Fruit fly (Drosophila melanogaster) whole organism, embryonic: ENCODE data around the gene gammaTub37C.
A peak's percentile ranks its signal among the peaks of the same experiment; 100 is the strongest.

Source experiments
- Ada2b ChIP-seq: fragments of 200-800 bp; sonication (Bioruptor generic); IDR thresholded peaks from 2 replicates; pipeline ENCODE4 v1.3.6; 2022; ENCODE audit warnings: missing biosample characterization, missing genetic modification characterization
- Atf-2 ChIP-seq: fragments of 200-800 bp; sonication (Bioruptor generic); optimal IDR thresholded peaks from 2 replicates; lab custom pipeline; 2016; ENCODE audit warnings: missing biosample characterization, missing genetic modification characterization
- CG10959 ChIP-seq: fragments of 200-800 bp; sonication (Bioruptor generic); IDR thresholded peaks from 2 replicates; pipeline ENCODE4 v1.3.6; 2022; ENCODE audit warnings: missing biosample characterization, missing genetic modification characterization
- CG10979 ChIP-seq: fragments of 200-800 bp; sonication (Bioruptor generic); optimal IDR thresholded peaks from 2 replicates; lab custom pipeline; 2018; ENCODE audit warnings: missing biosample characterization, mild to moderate bottlenecking, missing genetic modification characterization, moderate library complexity
- CG12155 ChIP-seq: fragments of 200-800 bp; sonication (Bioruptor generic); optimal IDR thresholded peaks from 3 replicates; lab custom pipeline; 2016; ENCODE audit warnings: missing biosample characterization, missing genetic modification characterization
- CG14050 ChIP-seq: fragments of 200-800 bp; sonication (Bioruptor generic); IDR thresholded peaks from 3 replicates; pipeline ENCODE4 v1.3.6; 2022; ENCODE audit warnings: missing biosample characterization, missing genetic modification characterization
- CG15479 ChIP-seq: fragments of 200-800 bp; sonication (Bioruptor generic); optimal IDR thresholded peaks from 3 replicates; lab custom pipeline; 2019; ENCODE audit warnings: missing biosample characterization, mild to moderate bottlenecking, missing genetic modification characterization, moderate library complexity
- CG16815 ChIP-seq: fragments of 200-800 bp; sonication (Bioruptor generic); optimal IDR thresholded peaks from 3 replicates; lab custom pipeline; 2017; ENCODE audit warnings: missing biosample characterization, mild to moderate bottlenecking, missing genetic modification characterization
- CG18599 ChIP-seq: fragments of 200-800 bp; sonication (Bioruptor generic); optimal IDR thresholded peaks from 3 replicates; lab custom pipeline; 2017; ENCODE audit warnings: missing biosample characterization, missing genetic modification characterization, mild to moderate bottlenecking, moderate library complexity, missing genetic modification reagents
- CG2129 ChIP-seq: fragments of 200-800 bp; sonication (Bioruptor generic); IDR thresholded peaks from 2 replicates; pipeline ENCODE4 v1.3.6; 2022; ENCODE audit warnings: missing biosample characterization, missing genetic modification characterization; ENCODE audit not compliant: partially characterized antibody
- CG2678 ChIP-seq: fragments of 200-800 bp; sonication (Bioruptor generic); optimal IDR thresholded peaks from 3 replicates; lab custom pipeline; 2019; ENCODE audit warnings: missing biosample characterization, mild to moderate bottlenecking, missing genetic modification characterization, moderate library complexity
- CG2712 ChIP-seq: fragments of 200-800 bp; optimal IDR thresholded peaks from 3 replicates; lab custom pipeline; 2019; ENCODE audit warnings: missing biosample characterization, mild to moderate bottlenecking, missing genetic modification characterization, moderate library complexity
- CG31441 ChIP-seq: fragments of 200-800 bp; sonication (Bioruptor generic); IDR thresholded peaks from 2 replicates; pipeline ENCODE4 v1.3.6; 2022; ENCODE audit warnings: missing biosample characterization, missing genetic modification characterization
- CG33557 ChIP-seq: fragments of 200-800 bp; sonication (Bioruptor generic); optimal IDR thresholded peaks from 2 replicates; lab custom pipeline; 2019; ENCODE audit warnings: missing biosample characterization, mild to moderate bottlenecking, missing genetic modification characterization, moderate library complexity
- CG42726 ChIP-seq: fragments of 200-800 bp; sonication (Bioruptor generic); IDR thresholded peaks from 2 replicates; pipeline ENCODE4 v1.3.6; 2022; ENCODE audit warnings: missing biosample characterization, missing genetic modification characterization; ENCODE audit not compliant: partially characterized antibody
- CG4282 ChIP-seq: fragments of 200-800 bp; sonication (Bioruptor generic); optimal IDR thresholded peaks from 2 replicates; lab custom pipeline; 2016; ENCODE audit warnings: missing biosample characterization, missing genetic modification characterization
- CG6683 ChIP-seq: fragments of 200-800 bp; sonication (Bioruptor generic); optimal IDR thresholded peaks from 2 replicates; lab custom pipeline; 2017; ENCODE audit warnings: missing biosample characterization, mild to moderate bottlenecking, missing genetic modification characterization, missing genetic modification reagents
- CG6854 ChIP-seq: fragments of 200-800 bp; sonication (Bioruptor generic); optimal IDR thresholded peaks from 3 replicates; lab custom pipeline; 2017; ENCODE audit warnings: missing biosample characterization, mild to moderate bottlenecking, missing genetic modification characterization
- CG8478 ChIP-seq: fragments of >200 bp; optimal IDR thresholded peaks from 2 replicates; lab custom pipeline; 2018
- D ChIP-seq, 2 experiments: fragments of 200-800 bp in 1 of 2; fragments of >200 bp in 1 of 2; sonication (Bioruptor generic) in 1 of 2; optimal IDR thresholded peaks; 2 replicates in 1 of 2; 3 replicates in 1 of 2; lab custom pipeline; 2017; ENCODE audit warnings: mild to moderate bottlenecking in 1 of 2, missing biosample characterization in 1 of 2, missing genetic modification characterization in 1 of 2, missing genetic modification reagents in 1 of 2
- E2f2 ChIP-seq: fragments of 200-800 bp; sonication (Bioruptor generic); IDR thresholded peaks from 2 replicates; pipeline ENCODE4 v1.3.6; 2022; ENCODE audit warnings: missing biosample characterization, missing genetic modification characterization
- HHEX ChIP-seq: fragments of 200-800 bp; sonication (Bioruptor generic); optimal IDR thresholded peaks from 3 replicates; lab custom pipeline; 2017; ENCODE audit warnings: missing biosample characterization, mild to moderate bottlenecking, missing genetic modification characterization, missing genetic modification reagents
- Hr3 ChIP-seq: fragments of 200-800 bp; sonication (Bioruptor generic); optimal IDR thresholded peaks from 3 replicates; lab custom pipeline; 2016; ENCODE audit warnings: missing biosample characterization, missing genetic modification characterization
- MESR4 ChIP-seq: fragments of 200-800 bp; sonication (Bioruptor generic); optimal IDR thresholded peaks from 2 replicates; lab custom pipeline; 2018; ENCODE audit warnings: missing biosample characterization, mild to moderate bottlenecking, missing genetic modification characterization, moderate library complexity
- Mad ChIP-seq: fragments of 200-800 bp; sonication (Bioruptor generic); optimal IDR thresholded peaks from 2 replicates; lab custom pipeline; 2016; ENCODE audit warnings: missing biosample characterization, missing genetic modification characterization
- Max ChIP-seq: fragments of 200-800 bp; sonication (Bioruptor generic); optimal IDR thresholded peaks from 2 replicates; lab custom pipeline; 2016; ENCODE audit warnings: missing biosample characterization, mild to moderate bottlenecking, missing genetic modification characterization
- Neu2 ChIP-seq: fragments of 200-800 bp; sonication (Bioruptor generic); optimal IDR thresholded peaks from 3 replicates; lab custom pipeline; 2016; ENCODE audit warnings: missing biosample characterization, missing genetic modification characterization, borderline replicate concordance
- Ravus ChIP-seq: fragments of 200-800 bp; sonication (Bioruptor generic); IDR thresholded peaks from 2 replicates; pipeline ENCODE4 v1.3.6; 2022; ENCODE audit warnings: missing biosample characterization, missing genetic modification characterization
- Spps ChIP-seq: fragments of 200-800 bp; sonication (Bioruptor generic); optimal IDR thresholded peaks from 2 replicates; lab custom pipeline; 2018; ENCODE audit warnings: missing biosample characterization, mild to moderate bottlenecking, missing genetic modification characterization
- Trl ChIP-seq, 3 experiments: fragments of >200 bp in 2 of 3; fragments of 200-800 bp in 1 of 3; sonication (Bioruptor generic) in 1 of 3; optimal IDR thresholded peaks; 2 replicates in 1 of 3; 3 replicates in 2 of 3; lab custom pipeline; 2016 to 2017; ENCODE audit warnings: missing biosample characterization in 1 of 3, missing genetic modification characterization in 1 of 3
- Vsx1 ChIP-seq: fragments of 200-800 bp; sonication (Bioruptor generic); optimal IDR thresholded peaks from 2 replicates; lab custom pipeline; 2017; ENCODE audit warnings: missing biosample characterization, mild to moderate bottlenecking, missing genetic modification characterization, missing genetic modification reagents
- aop ChIP-seq: fragments of 200-800 bp; sonication (Bioruptor generic); IDR thresholded peaks from 2 replicates; pipeline ENCODE4 v1.3.6; 2022; ENCODE audit warnings: missing biosample characterization, missing genetic modification characterization
- caup ChIP-seq: fragments of 200-800 bp; sonication (Bioruptor generic); optimal IDR thresholded peaks from 3 replicates; lab custom pipeline; 2017; ENCODE audit warnings: missing biosample characterization, mild to moderate bottlenecking, missing genetic modification characterization, moderate library complexity; ENCODE audit not compliant: severe bottlenecking
- ci ChIP-seq: fragments of 200-800 bp; sonication (Bioruptor generic); IDR thresholded peaks from 3 replicates; pipeline ENCODE4 v1.3.6; 2022; ENCODE audit warnings: missing biosample characterization, missing genetic modification characterization
- crol ChIP-seq: fragments of 200-800 bp; sonication (Bioruptor generic); IDR thresholded peaks from 2 replicates; pipeline ENCODE4 v1.3.6; 2022; ENCODE audit warnings: missing biosample characterization, missing genetic modification characterization
- dm ChIP-seq: fragments of 200-800 bp; sonication (Bioruptor generic); optimal IDR thresholded peaks from 3 replicates; lab custom pipeline; 2016; ENCODE audit warnings: missing biosample characterization, missing genetic modification characterization
- exex ChIP-seq: fragments of 200-800 bp; sonication (Bioruptor generic); optimal IDR thresholded peaks from 4 replicates; lab custom pipeline; 2018; ENCODE audit warnings: missing biosample characterization, mild to moderate bottlenecking, missing genetic modification characterization, moderate library complexity
- insv ChIP-seq, 2 experiments: fragments of 200-800 bp; sonication (Bioruptor generic); optimal IDR thresholded peaks; 3 replicates each; lab custom pipeline; 2016 to 2018; ENCODE audit warnings: missing biosample characterization in 2 of 2, missing genetic modification characterization in 2 of 2
- jigr1 ChIP-seq: fragments of 200-800 bp; sonication (Bioruptor generic); IDR thresholded peaks from 3 replicates; pipeline ENCODE4 v1.3.6; 2022; ENCODE audit warnings: missing biosample characterization, missing genetic modification characterization
- mirr ChIP-seq: fragments of 200-800 bp; sonication (Bioruptor generic); optimal IDR thresholded peaks from 3 replicates; lab custom pipeline; 2018; ENCODE audit warnings: missing biosample characterization, mild to moderate bottlenecking, missing genetic modification characterization
- pita ChIP-seq: fragments of 200-800 bp; sonication (Bioruptor generic); optimal IDR thresholded peaks from 2 replicates; lab custom pipeline; 2017; ENCODE audit warnings: missing biosample characterization, mild to moderate bottlenecking, missing genetic modification characterization
- pros ChIP-seq: fragments of 200-800 bp; sonication (Bioruptor generic); optimal IDR thresholded peaks from 3 replicates; lab custom pipeline; 2019; ENCODE audit warnings: missing biosample characterization, mild to moderate bottlenecking, missing genetic modification characterization, moderate library complexity
- schlank ChIP-seq: fragments of 200-800 bp; sonication (Bioruptor generic); optimal IDR thresholded peaks from 2 replicates; lab custom pipeline; 2018; ENCODE audit warnings: missing biosample characterization, mild to moderate bottlenecking, missing genetic modification characterization
- sug ChIP-seq: fragments of 200-800 bp; optimal IDR thresholded peaks from 2 replicates; lab custom pipeline; 2019; ENCODE audit warnings: missing biosample characterization, mild to moderate bottlenecking, missing genetic modification characterization, moderate library complexity
- tap ChIP-seq: fragments of 200-800 bp; optimal IDR thresholded peaks from 3 replicates; lab custom pipeline; 2019; ENCODE audit warnings: missing biosample characterization, mild to moderate bottlenecking, missing genetic modification characterization, moderate library complexity
- tna ChIP-seq: fragments of 200-800 bp; sonication (Bioruptor generic); IDR thresholded peaks from 2 replicates; pipeline ENCODE4 v1.3.6; 2022; ENCODE audit warnings: missing biosample characterization, missing genetic modification characterization; ENCODE audit not compliant: partially characterized antibody
- twi ChIP-seq: fragments of 200-800 bp; optimal IDR thresholded peaks from 2 replicates; lab custom pipeline; 2019; ENCODE audit warnings: missing biosample characterization, mild to moderate bottlenecking, missing genetic modification characterization, moderate library complexity
- zen ChIP-seq: fragments of 200-800 bp; sonication (Bioruptor generic); optimal IDR thresholded peaks from 3 replicates; lab custom pipeline; 2018; ENCODE audit warnings: missing biosample characterization, mild to moderate bottlenecking, missing genetic modification characterization, moderate library complexity
- zen2 ChIP-seq: fragments of 200-800 bp; sonication (Bioruptor generic); IDR thresholded peaks from 3 replicates; pipeline ENCODE4 v1.3.6; 2022; ENCODE audit warnings: missing biosample characterization, missing genetic modification characterization; ENCODE audit not compliant: partially characterized antibody

Gene gammaTub37C

DNA sequence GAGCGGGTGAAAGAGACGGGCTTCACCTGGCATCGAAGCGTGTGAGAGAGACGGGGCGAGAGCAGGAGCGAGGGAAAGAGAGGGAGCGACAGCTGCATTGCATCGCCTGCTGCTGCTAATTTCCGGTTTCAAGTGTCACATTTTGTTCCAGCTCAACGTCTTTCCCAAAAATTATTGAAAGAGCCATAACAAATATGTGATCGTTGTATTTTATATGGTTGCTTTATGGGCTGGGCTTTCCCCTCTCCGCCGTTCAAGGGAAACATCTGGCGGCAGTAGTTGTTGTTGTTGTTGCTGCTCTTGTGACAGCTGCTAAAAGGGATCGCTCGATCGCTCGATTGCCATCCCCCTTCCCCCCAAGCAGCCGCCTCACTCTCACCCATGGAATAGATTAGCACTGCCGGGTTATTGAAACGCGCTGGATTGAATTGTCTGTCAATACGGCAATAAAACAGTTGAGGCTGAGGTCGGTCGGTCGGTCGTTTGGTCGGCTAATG, 30.6 kb downstream of the gammaTub37C start (continued):
- no peak for TF ChIP-seq CG14050 (GFP tag; lab: Robert Waterston, UW)
- no peak for TF ChIP-seq HHEX (GFP tag; lab: Kevin White, UChicago)
- TF ChIP-seq pita (GFP tag; lab: Kevin White, UChicago) = no peak
- TF ChIP-seq CG10979 (tag; lab: Kevin White, UChicago) = no peak
- no peak for TF ChIP-seq tap (tag; lab: Kevin White, UChicago)
- TF ChIP-seq exex (tag; lab: Kevin White, UChicago) = no peak
- TF ChIP-seq Spps (tag; lab: Kevin White, UChicago) = no peak
- TF ChIP-seq Trl (optimal IDR thresholded peaks at IDR 0.05; lab: Kevin White, UChicago) = peak in 1 of 2 experiments; percentile 22
- TF ChIP-seq Trl (GFP tag; optimal IDR thresholded peaks at IDR 0.05; lab: Kevin White, UChicago) = no peak
- TF ChIP-seq CG16815 (GFP tag; lab: Kevin White, UChicago) = no peak
- no peak for TF ChIP-seq dm (GFP tag; lab: Kevin White, UChicago)
- no peak for TF ChIP-seq CG8478 (lab: Kevin White, UChicago)
- TF ChIP-seq Max (GFP tag; lab: Kevin White, UChicago) = no peak
- no peak for TF ChIP-seq Neu2 (GFP tag; lab: Kevin White, UChicago)
- TF ChIP-seq pros (GFP tag; lab: Kevin White, UChicago) = peak; percentile 97
- TF ChIP-seq CG2129 = no peak
- TF ChIP-seq Mad (GFP tag; lab: Kevin White, UChicago) = no peak
- TF ChIP-seq caup = peak; percentile 33
- peak; percentile 44 for TF ChIP-seq zen (tag; lab: Kevin White, UChicago)
- no peak for TF ChIP-seq CG10959 (GFP tag; lab: Robert Waterston, UW)
- TF ChIP-seq zen2 = no peak
- no peak for TF ChIP-seq CG6683
- TF ChIP-seq mirr (GFP tag; lab: Kevin White, UChicago) = peak; percentile 3
- TF ChIP-seq E2f2 (GFP tag; lab: Robert Waterston, UW) = no peak
- TF ChIP-seq ci (GFP tag; lab: Robert Waterston, UW) = 0 out of 3 replicates have a peak, but pooled peaks have one; percentile 26
- no peak for TF ChIP-seq Ravus (GFP tag; lab: Robert Waterston, UW)
- TF ChIP-seq CG2678 (tag; lab: Kevin White, UChicago) = peak; percentile 19
- no peak for TF ChIP-seq Atf-2 (GFP tag; lab: Kevin White, UChicago)
- TF ChIP-seq CG42726 = peak; percentile 70; the same call in 1 of the 2 replicates
- TF ChIP-seq CG33557 = no peak
- no peak for TF ChIP-seq CG4282 (GFP tag; lab: Kevin White, UChicago)
- no peak for TF ChIP-seq MESR4 (GFP tag; lab: Kevin White, UChicago)
- no peak for TF ChIP-seq sug (tag; lab: Kevin White, UChicago)
- peak; percentile 2 for TF ChIP-seq Vsx1 (GFP tag; lab: Kevin White, UChicago)
- no peak for TF ChIP-seq jigr1 (GFP tag; lab: Robert Waterston, UW)
- peak in 1 of 2 experiments; percentile 37 for TF ChIP-seq insv (GFP tag; optimal IDR thresholded peaks at IDR 0.05; lab: Kevin White, UChicago)
- TF ChIP-seq aop (GFP tag; lab: Robert Waterston, UW) = 0 out of 2 replicates have a peak, but pooled peaks have one; percentile 59
- TF ChIP-seq twi (tag; lab: Kevin White, UChicago) = peak; percentile 98
- TF ChIP-seq CG6854 (GFP tag; lab: Kevin White, UChicago) = no peak
- peak; percentile 17 for TF ChIP-seq CG18599
- TF ChIP-seq tna (GFP tag; lab: Robert Waterston, UW) = no peak
- peak; percentile 7 for TF ChIP-seq CG2712
- TF ChIP-seq Hr3 (GFP tag; lab: Kevin White, UChicago) = no peak
- no peak for TF ChIP-seq CG31441 (GFP tag; lab: Robert Waterston, UW)
- no peak for TF ChIP-seq CG12155 (GFP tag; lab: Kevin White, UChicago)
- no peak for TF ChIP-seq Ada2b
- no peak for TF ChIP-seq D (optimal IDR thresholded peaks at IDR 0.05; lab: Kevin White, UChicago)
- TF ChIP-seq D (GFP tag; optimal IDR thresholded peaks at IDR 0.05; lab: Kevin White, UChicago) = no peak
- peak; percentile 33 for TF ChIP-seq CG15479 (GFP tag; lab: Kevin White, UChicago)
- TF ChIP-seq schlank (tag; lab: Kevin White, UChicago) = no peak
- peak; percentile 90 for TF ChIP-seq crol (GFP tag; lab: Robert Waterston, UW)
